Fruit fly (Drosophila melanogaster): ENCODE data around the gene CG6813.
A peak's percentile ranks its signal among the peaks of the same experiment; 100 is the strongest.

The CG6813 gene

dm6 chr3R:11649449-11649848, 23.0 kb upstream of the CG6813 start (continued):
- TF ChIP-seq Sox102F (GFP tag; optimal IDR thresholded peaks at IDR 0.05), result peak; percentile 88
- peak; percentile 90 for TF ChIP-seq Sox15 (GFP tag; optimal IDR thresholded peaks at IDR 0.05)
- TF ChIP-seq CG10669 (GFP tag; optimal IDR thresholded peaks at IDR 0.05), result peak; percentile 80
- TF ChIP-seq CG6792 (GFP tag; optimal IDR thresholded peaks at IDR 0.05), result peak; percentile 85
- TF ChIP-seq cyc (GFP tag; optimal IDR thresholded peaks at IDR 0.05), result peak; percentile 94
- TF ChIP-seq CG6276 (GFP tag; optimal IDR thresholded peaks at IDR 0.05), result peak; percentile 77
- peak; percentile 59 for TF ChIP-seq fd85E (GFP tag; optimal IDR thresholded peaks at IDR 0.05)
- peak; percentile 86 for TF ChIP-seq CG32006 (GFP tag; optimal IDR thresholded peaks at IDR 0.05)
- peak; percentile 66 to 71 for TF ChIP-seq salr (GFP tag; optimal IDR thresholded peaks at IDR 0.05)
- peak; percentile 81 for TF ChIP-seq CG8119 (GFP tag; IDR thresholded peaks at IDR 0.05)
- peak; percentile 70 for TF ChIP-seq Ets96B (tag; optimal IDR thresholded peaks at IDR 0.05)
- peak; percentile 73 for TF ChIP-seq Lpt (GFP tag; optimal IDR thresholded peaks at IDR 0.05)
- peak; percentile 91 for TF ChIP-seq pdm3 (GFP tag; optimal IDR thresholded peaks at IDR 0.05)
- TF ChIP-seq dac (GFP tag; optimal IDR thresholded peaks at IDR 0.05), result peak; percentile 51
- TF ChIP-seq CG1621 (tag; optimal IDR thresholded peaks at IDR 0.05), result peak; percentile 66
- TF ChIP-seq CG6854 (GFP tag; optimal IDR thresholded peaks at IDR 0.05), result peak; percentile 52
- peak; percentile 84 for TF ChIP-seq Sox14 (GFP tag; optimal IDR thresholded peaks at IDR 0.05)
- peak; percentile 81 for TF ChIP-seq CG11294 (GFP tag; IDR thresholded peaks at IDR 0.05)
- peak; percentile 79 for TF ChIP-seq CG10631 (GFP tag; optimal IDR thresholded peaks at IDR 0.05)
- peak; percentile 37 for TF ChIP-seq CG9139 (GFP tag; optimal IDR thresholded peaks at IDR 0.05)
- TF ChIP-seq fkh (GFP tag; optimal IDR thresholded peaks at IDR 0.05), result peak; percentile 68
- peak; percentile 81 for TF ChIP-seq CG34406 (GFP tag; optimal IDR thresholded peaks at IDR 0.05)
- TF ChIP-seq CG15336 (GFP tag; IDR thresholded peaks at IDR 0.05), result peak; percentile 86
- TF ChIP-seq vri (GFP tag; optimal IDR thresholded peaks at IDR 0.05), result peak; percentile 73

dm6 chr3R:11648356-11649355, 22.2 kb upstream of the CG6813 start:
- no peak for TF ChIP-seq CG1621 (tag; optimal IDR thresholded peaks at IDR 0.05)
- no peak for TF ChIP-seq Lpt (GFP tag; optimal IDR thresholded peaks at IDR 0.05)
- peak; percentile 4 for TF ChIP-seq Eip78C (GFP tag)
- 0 out of 3 replicates have a peak, but pooled peaks have one; percentile 29 for TF ChIP-seq CG6163 (GFP tag; IDR thresholded peaks at IDR 0.05)
- 0 out of 3 replicates have a peak, but pooled peaks have one; percentile 32 for TF ChIP-seq eg (GFP tag; IDR thresholded peaks at IDR 0.05)
- no peak for TF ChIP-seq Hr39 (GFP tag; optimal IDR thresholded peaks at IDR 0.05)
- no peak for TF ChIP-seq CG3032 (tag; optimal IDR thresholded peaks at IDR 0.05)
- TF ChIP-seq Eip93F (GFP tag; optimal IDR thresholded peaks at IDR 0.05), result peak; percentile 51
- TF ChIP-seq svp (GFP tag), result peak; percentile 12

- TF ChIP-seq fkh (GFP tag; optimal IDR thresholded peaks at IDR 0.05) (no peak), CG6163 (GFP tag; IDR thresholded peaks at IDR 0.05) (peak; percentile 85), spab (GFP tag; optimal IDR thresholded peaks at IDR 0.05) (peak; percentile 78), vri (GFP tag; optimal IDR thresholded peaks at IDR 0.05) (peak; percentile 58), CG11294 (GFP tag; IDR thresholded peaks at IDR 0.05) (no peak; the same call in 1 of the 2 replicates), CG31627 (GFP tag; optimal IDR thresholded peaks at IDR 0.05) (no peak), CG6808 (GFP tag; optimal IDR thresholded peaks at IDR 0.05) (peak; percentile 92), CG6792 (GFP tag; optimal IDR thresholded peaks at IDR 0.05) (no peak), acj6 (GFP tag; optimal IDR thresholded peaks at IDR 0.05) (no peak), OdsH (GFP tag; optimal IDR thresholded peaks at IDR 0.05) (no peak), CG6276 (GFP tag; optimal IDR thresholded peaks at IDR 0.05) (peak; percentile 80), CG6854 (GFP tag; optimal IDR thresholded peaks at IDR 0.05) (peak; percentile 78), CG9139 (GFP tag; optimal IDR thresholded peaks at IDR 0.05) (peak; percentile 92), eg (GFP tag; IDR thresholded peaks at IDR 0.05) (peak; percentile 87), CG11902 (GFP tag; optimal IDR thresholded peaks at IDR 0.05) (no peak), CG3032 (tag; optimal IDR thresholded peaks at IDR 0.05) (peak; percentile 47), Hr39 (GFP tag; optimal IDR thresholded peaks at IDR 0.05) (no peak), CG11762 (GFP tag; optimal IDR thresholded peaks at IDR 0.05; ENCODE audit: insufficient read depth) (peak; percentile 27), Blimp-1 (GFP tag; optimal IDR thresholded peaks at IDR 0.05) (peak; percentile 20), Hr4 (GFP tag; optimal IDR thresholded peaks at IDR 0.05) (no peak), Eip78C (GFP tag) (peak; percentile 82), dsx (GFP tag; optimal IDR thresholded peaks at IDR 0.05; ENCODE audit: poor library complexity, severe bottlenecking) (peak; percentile 52), CG10631 (GFP tag; optimal IDR thresholded peaks at IDR 0.05) (no peak), CG10669 (GFP tag; optimal IDR thresholded peaks at IDR 0.05) (peak; percentile 71), salr (GFP tag; optimal IDR thresholded peaks at IDR 0.05) (no peak), achi (GFP tag; optimal IDR thresholded peaks at IDR 0.05) (peak; percentile 18), Ets21C (GFP tag; optimal IDR thresholded peaks at IDR 0.05) (no peak)
Measured at dm6 chr3R:11646826-11647225, 20.4 kb upstream of the CG6813 start.

Measured in whole organism, prepupa.